Fruit fly (Drosophila melanogaster): Measurements from ENCODE around the gene bur.

The bur gene

DNA sequence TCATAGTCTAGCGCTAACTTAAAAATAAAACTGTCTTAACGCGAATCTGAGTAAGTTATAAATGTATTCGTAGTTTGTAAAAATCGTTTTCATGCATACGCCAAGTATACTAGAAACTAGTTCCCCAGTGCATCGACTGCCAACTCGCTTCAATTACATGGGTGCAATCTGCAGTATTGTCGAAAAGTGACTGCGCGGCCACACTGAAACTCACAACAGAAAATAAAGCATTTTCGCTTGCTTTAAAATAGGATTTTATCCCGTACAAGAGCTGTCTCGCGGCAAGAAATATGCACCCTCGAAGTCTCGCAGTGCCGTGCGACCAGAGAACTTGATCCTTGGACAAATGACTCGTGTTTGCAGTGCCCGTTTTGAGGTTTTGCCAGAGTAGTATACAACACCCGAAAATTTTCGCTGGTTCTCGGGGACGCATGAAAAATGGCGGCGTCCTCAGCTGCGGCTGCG, 41.7 kb upstream of the bur start, which contains the start of gene CG8677 (continued):
- TF ChIP-seq CG17829 (tag; optimal IDR thresholded peaks at IDR 0.05): peak; percentile 47
- TF ChIP-seq CG15514 (GFP tag; optimal IDR thresholded peaks at IDR 0.05): peak; percentile 98
- no peak for TF ChIP-seq BtbVII (GFP tag; optimal IDR thresholded peaks at IDR 0.05)
- TF ChIP-seq Lpt (GFP tag; optimal IDR thresholded peaks at IDR 0.05): no peak
- TF ChIP-seq mam (GFP tag; optimal IDR thresholded peaks at IDR 0.05): no peak
- TF ChIP-seq CG4854 (GFP tag; optimal IDR thresholded peaks at IDR 0.05): no peak
- TF ChIP-seq MBD-R2 (GFP tag; IDR thresholded peaks at IDR 0.05): peak; percentile 65
- no peak for TF ChIP-seq CG43689 (GFP tag; IDR thresholded peaks at IDR 0.05)
- no peak for TF ChIP-seq bigmax (GFP tag; optimal IDR thresholded peaks at IDR 0.05)
- peak; percentile 28 for TF ChIP-seq CHES-1-like (GFP tag; optimal IDR thresholded peaks at IDR 0.05)
- no peak for TF ChIP-seq CG1792 (GFP tag; optimal IDR thresholded peaks at IDR 0.05)
- TF ChIP-seq cad (GFP tag; optimal IDR thresholded peaks at IDR 0.05): no peak
- no peak for TF ChIP-seq bab2 (GFP tag; optimal IDR thresholded peaks at IDR 0.05)
- no peak for TF ChIP-seq disco-r (GFP tag; optimal IDR thresholded peaks at IDR 0.05)
- no peak for TF ChIP-seq scrt (GFP tag; optimal IDR thresholded peaks at IDR 0.05)
- no peak for TF ChIP-seq CG4404 (GFP tag; IDR thresholded peaks at IDR 0.05)
- no peak for TF ChIP-seq CG4730 (GFP tag; IDR thresholded peaks at IDR 0.05)
- TF ChIP-seq Doc3 (GFP tag; IDR thresholded peaks at IDR 0.05; ENCODE audit: partially characterized antibody): no peak
- TF ChIP-seq CG10366 (GFP tag; IDR thresholded peaks at IDR 0.05): no peak
- no peak for TF ChIP-seq CG7928 (GFP tag; optimal IDR thresholded peaks at IDR 0.05)
- TF ChIP-seq slbo (GFP tag; IDR thresholded peaks at IDR 0.05): peak; percentile 16; the same call in 1 of the 2 replicates
- no peak for TF ChIP-seq CG12942 (GFP tag; optimal IDR thresholded peaks at IDR 0.05)
- TF ChIP-seq CG3065 (GFP tag; optimal IDR thresholded peaks at IDR 0.05): no peak
- no peak for TF ChIP-seq fd3F (GFP tag; optimal IDR thresholded peaks at IDR 0.05)
- TF ChIP-seq CG12391 (tag; optimal IDR thresholded peaks at IDR 0.05): peak; percentile 51
- TF ChIP-seq lbe (GFP tag; optimal IDR thresholded peaks at IDR 0.05): no peak
- no peak for TF ChIP-seq ind (GFP tag; optimal IDR thresholded peaks at IDR 0.05)
- no peak for TF ChIP-seq Fer3 (tag; optimal IDR thresholded peaks at IDR 0.05)
- TF ChIP-seq sob (GFP tag; IDR thresholded peaks at IDR 0.05): no peak
- no peak for TF ChIP-seq gsb-n (tag; optimal IDR thresholded peaks at IDR 0.05)
- no peak for TF ChIP-seq seq (GFP tag; IDR thresholded peaks at IDR 0.05)
- no peak for TF ChIP-seq CG14441 (GFP tag; IDR thresholded peaks at IDR 0.05)
- no peak for TF ChIP-seq Vsx1 (GFP tag; optimal IDR thresholded peaks at IDR 0.05)
- no peak for TF ChIP-seq B-H2 (GFP tag; optimal IDR thresholded peaks at IDR 0.05)
- peak; percentile 48 for TF ChIP-seq BEAF-32 (GFP tag; optimal IDR thresholded peaks at IDR 0.05)
- TF ChIP-seq pfk (GFP tag; optimal IDR thresholded peaks at IDR 0.05): no peak
- no peak for TF ChIP-seq lmd (GFP tag; IDR thresholded peaks at IDR 0.05)
- TF ChIP-seq az2 (GFP tag; optimal IDR thresholded peaks at IDR 0.05): no peak
- 0 out of 2 replicates have a peak, but pooled peaks have one; percentile 8 for TF ChIP-seq HLH3B (GFP tag; IDR thresholded peaks at IDR 0.05)
- no peak for TF ChIP-seq CG2889 (GFP tag; IDR thresholded peaks at IDR 0.05)
- no peak for TF ChIP-seq CG11723 (GFP tag; optimal IDR thresholded peaks at IDR 0.05)
- no peak for TF ChIP-seq dmrt11E (tag; optimal IDR thresholded peaks at IDR 0.05)
- TF ChIP-seq CG2202 (tag; optimal IDR thresholded peaks at IDR 0.05): no peak
- TF ChIP-seq D (optimal IDR thresholded peaks at IDR 0.05): no peak
- no peak for TF ChIP-seq D (GFP tag; optimal IDR thresholded peaks at IDR 0.05)
- no peak for TF ChIP-seq pan (optimal IDR thresholded peaks at IDR 0.05)
- no peak for TF ChIP-seq pan (GFP tag; optimal IDR thresholded peaks at IDR 0.05 in 1 of 2, IDR thresholded peaks at IDR 0.05 in 1 of 2)
- no peak for TF ChIP-seq CG6689 (GFP tag; IDR thresholded peaks at IDR 0.05)
- TF ChIP-seq CG3847 (GFP tag; IDR thresholded peaks at IDR 0.05): peak; percentile 56; the same call in 1 of the 2 replicates
- TF ChIP-seq abd-A (tag; optimal IDR thresholded peaks at IDR 0.05): no peak
- no peak for TF ChIP-seq Hr39 (optimal IDR thresholded peaks at IDR 0.05)
- TF ChIP-seq Atf3 (GFP tag; optimal IDR thresholded peaks at IDR 0.05): no peak
- no peak for TF ChIP-seq CG16779 (GFP tag; IDR thresholded peaks at IDR 0.05)

Data from whole organism, embryonic.